Worm (Caenorhabditis elegans) whole organism, young adult: ENCODE measurements around the gene T02C1.1.

Experiments used
- F23B12.7 ChIP-seq: sonication (generic microtip); optimal IDR thresholded peaks from 2 replicates; lab custom pipeline; 2017; ENCODE audit warnings: missing genetic modification characterization, mild to moderate bottlenecking, missing compliant biosample characterization, antibody characterized with exemption, moderate library complexity; ENCODE audit not compliant: insufficient read depth
- F49E8.2 ChIP-seq: sonication (generic microtip); optimal IDR thresholded peaks from 3 replicates; lab custom pipeline; 2017; ENCODE audit warnings: missing genetic modification characterization, mild to moderate bottlenecking, missing compliant biosample characterization, antibody characterized with exemption, moderate library complexity; ENCODE audit not compliant: insufficient read depth
- Y53F4B.3 ChIP-seq: fragments of 200-800 bp; sonication (Bioruptor generic); IDR thresholded peaks from 2 replicates; pipeline ENCODE4 v1.3.6; 2022; ENCODE audit warnings: missing genetic modification reagents, missing genetic modification characterization, missing compliant biosample characterization
- ama-1 ChIP-seq, 3 experiments: fragments of 150-350 bp in 1 of 3; sonication (generic microtip) in 2 of 3; optimal IDR thresholded peaks; 2 replicates each; lab custom pipeline; 2014 to 2018; ENCODE audit warnings: missing biosample characterization in 2 of 3, missing genetic modification characterization in 2 of 3, missing genetic modification reagents in 2 of 3
- aptf-3 ChIP-seq: fragments of 200-800 bp; sonication (Bioruptor generic); IDR thresholded peaks from 2 replicates; pipeline ENCODE4 v1.3.6; 2022; ENCODE audit warnings: missing genetic modification characterization, missing compliant biosample characterization
- ccch-3 ChIP-seq: fragments of 200-800 bp; sonication (Bioruptor generic); optimal IDR thresholded peaks from 2 replicates; lab custom pipeline; 2018; ENCODE audit warnings: mild to moderate bottlenecking, missing genetic modification characterization, missing compliant biosample characterization
- ceh-91 ChIP-seq: fragments of 200-800 bp; sonication (Bioruptor generic); IDR thresholded peaks from 2 replicates; pipeline ENCODE4 v1.3.6; 2022; ENCODE audit warnings: missing genetic modification reagents, missing genetic modification characterization, missing compliant biosample characterization
- dox-1 ChIP-seq: fragments of 200-800 bp; sonication (Bioruptor generic); IDR thresholded peaks from 2 replicates; pipeline ENCODE4 v1.3.6; 2022; ENCODE audit warnings: missing genetic modification reagents, missing genetic modification characterization, missing compliant biosample characterization
- dpff-1 ChIP-seq: sonication (generic microtip); optimal IDR thresholded peaks from 2 replicates; lab custom pipeline; 2017; ENCODE audit warnings: mild to moderate bottlenecking, missing genetic modification characterization, missing compliant biosample characterization
- him-1 ChIP-seq: sonication (generic microtip); optimal IDR thresholded peaks from 2 replicates; lab custom pipeline; 2016; ENCODE audit warnings: missing genotype, missing genetic modification reagents, missing genetic modification characterization, missing compliant biosample characterization
- snpc-4 ChIP-seq, 5 experiments: fragments of 150-350 bp in 1 of 5; sonication (generic microtip) in 4 of 5; optimal IDR thresholded peaks; 2 replicates each; lab custom pipeline; 2014 to 2018; ENCODE audit warnings: missing genetic modification characterization in 5 of 5, missing biosample characterization in 3 of 5, antibody characterized with exemption in 2 of 5, mild to moderate bottlenecking in 2 of 5, missing compliant biosample characterization in 2 of 5, missing genotype in 2 of 5, moderate library complexity in 2 of 5, missing genetic modification reagents in 1 of 5

ce11 chrIII:9247221-9247620 lies at the start of gene T02C1.1:
- TF ChIP-seq him-1, result no peak
- no peak for TF ChIP-seq dpff-1
- TF ChIP-seq ccch-3, result no peak
- TF ChIP-seq F23B12.7 (tag; lab: Kevin White, UChicago), result no peak
- no peak for TF ChIP-seq ceh-91 (GFP tag; lab: Robert Waterston, UW)
- TF ChIP-seq F49E8.2 (tag; lab: Kevin White, UChicago), result no peak
- no peak for TF ChIP-seq dox-1 (GFP tag; lab: Robert Waterston, UW)
- no peak for TF ChIP-seq aptf-3 (GFP tag; lab: Robert Waterston, UW)
- TF ChIP-seq ama-1 (optimal IDR thresholded peaks at IDR 0.05; lab: Kevin White, UChicago), result no peak
- TF ChIP-seq ama-1 (GFP tag; optimal IDR thresholded peaks at IDR 0.05; lab: Kevin White, UChicago), result no peak
- no peak for TF ChIP-seq Y53F4B.3 (GFP tag; lab: Robert Waterston, UW)
- no peak for TF ChIP-seq snpc-4 (GFP tag; optimal IDR thresholded peaks at IDR 0.05; lab: Kevin White, UChicago)
- no peak for TF ChIP-seq snpc-4 (tag; optimal IDR thresholded peaks at IDR 0.05; lab: Kevin White, UChicago)
